Worm (Caenorhabditis elegans): Measurements from ENCODE around the gene T09F3.4.

ce11 chrII:10384680-10385383 lies 10.7 kb upstream of the T09F3.4 start, which contains the start of gene ztf-27:
- TF ChIP-seq him-1 (tag; optimal IDR thresholded peaks at IDR 0.05) (no peak), W03F9.2 (tag; optimal IDR thresholded peaks at IDR 0.05) (no peak)
